Worm (Caenorhabditis elegans) whole organism, young adult: ENCODE data around the gene abf-6.

Experiments
- F49E8.2 ChIP-seq: sonication (generic microtip); optimal IDR thresholded peaks from 3 replicates; lab custom pipeline; 2017; ENCODE audit warnings: missing genetic modification characterization, mild to moderate bottlenecking, missing compliant biosample characterization, antibody characterized with exemption, moderate library complexity; ENCODE audit not compliant: insufficient read depth
- Y53F4B.3 ChIP-seq: fragments of 200-800 bp; sonication (Bioruptor generic); IDR thresholded peaks from 2 replicates; pipeline ENCODE4 v1.3.6; 2022; ENCODE audit warnings: missing genetic modification reagents, missing genetic modification characterization, missing compliant biosample characterization
- aptf-3 ChIP-seq: fragments of 200-800 bp; sonication (Bioruptor generic); IDR thresholded peaks from 2 replicates; pipeline ENCODE4 v1.3.6; 2022; ENCODE audit warnings: missing genetic modification characterization, missing compliant biosample characterization
- bed-2 ChIP-seq: fragments of 200-800 bp; sonication (Bioruptor generic); IDR thresholded peaks from 2 replicates; pipeline ENCODE4 v1.3.6; 2022; ENCODE audit warnings: missing genetic modification reagents, missing genetic modification characterization, missing compliant biosample characterization
- ceh-58 ChIP-seq: fragments of 200-800 bp; sonication (Bioruptor generic); IDR thresholded peaks from 2 replicates; pipeline ENCODE4 v1.3.6; 2022; ENCODE audit warnings: missing genetic modification characterization, missing compliant biosample characterization
- fkh-3 ChIP-seq: sonication (generic microtip); optimal IDR thresholded peaks from 2 replicates; lab custom pipeline; 2016; ENCODE audit warnings: mild to moderate bottlenecking, missing genetic modification characterization, missing compliant biosample characterization
- him-1 ChIP-seq: sonication (generic microtip); optimal IDR thresholded peaks from 2 replicates; lab custom pipeline; 2016; ENCODE audit warnings: missing genotype, missing genetic modification reagents, missing genetic modification characterization, missing compliant biosample characterization
- hmg-20 ChIP-seq: fragments of 200-800 bp; sonication (Bioruptor generic); IDR thresholded peaks from 2 replicates; pipeline ENCODE4 v1.3.6; 2022; ENCODE audit warnings: missing genetic modification reagents, missing genetic modification characterization, missing compliant biosample characterization
- mcd-1 ChIP-seq: fragments of 200-800 bp; sonication (Bioruptor generic); IDR thresholded peaks from 2 replicates; pipeline ENCODE4 v1.3.6; 2022; ENCODE audit warnings: missing genetic modification reagents, missing genetic modification characterization, missing compliant biosample characterization
- nhr-90 ChIP-seq: sonication (generic microtip); optimal IDR thresholded peaks from 2 replicates; lab custom pipeline; 2016; ENCODE audit warnings: missing genotype, mild to moderate bottlenecking, missing genetic modification characterization, missing compliant biosample characterization
- pha-4 ChIP-seq: fragments of 150-350 bp; sonication (generic microtip); optimal IDR thresholded peaks from 2 replicates; lab custom pipeline; 2014; ENCODE audit warnings: missing biosample characterization, missing genetic modification reagents, missing genetic modification characterization
- snpc-1.1 ChIP-seq: sonication (generic microtip); optimal IDR thresholded peaks from 2 replicates; lab custom pipeline; 2017; ENCODE audit warnings: missing genetic modification characterization, mild to moderate bottlenecking, missing compliant biosample characterization, antibody characterized with exemption, moderate library complexity, missing genotype, missing genetic modification reagents; ENCODE audit not compliant: insufficient read depth
- ztf-3 ChIP-seq: fragments of 200-800 bp; sonication (Bioruptor generic); optimal IDR thresholded peaks from 2 replicates; lab custom pipeline; 2018; ENCODE audit warnings: mild to moderate bottlenecking, missing genetic modification characterization, missing compliant biosample characterization

ce11 chrX:12790036-12790435, 3.9 kb upstream of the abf-6 start, which contains the start of gene str-123:
- TF ChIP-seq hmg-20 (GFP tag; lab: Robert Waterston, UW) (no peak), Y53F4B.3 (GFP tag; lab: Robert Waterston, UW) (no peak), bed-2 (no peak), pha-4 (tag; lab: Kevin White, UChicago) (no peak), him-1 (tag; lab: Kevin White, UChicago) (no peak), ztf-3 (GFP tag; lab: Kevin White, UChicago) (no peak), nhr-90 (tag; lab: Kevin White, UChicago) (no peak), F49E8.2 (tag; lab: Kevin White, UChicago) (no peak), ceh-58 (no peak), snpc-1.1 (tag; lab: Kevin White, UChicago) (no peak), aptf-3 (GFP tag; lab: Robert Waterston, UW) (no peak), mcd-1 (GFP tag; lab: Robert Waterston, UW) (no peak), fkh-3 (tag; lab: Kevin White, UChicago) (no peak)
